Fruit fly (Drosophila melanogaster) whole organism, wandering third instar larva: ENCODE results near the gene CG13024.

Experiments used
- Abd-B ChIP-seq: fragments of >200 bp; optimal IDR thresholded peaks from 2 replicates; lab custom pipeline; 2017; ENCODE audit warnings: missing biosample characterization, missing genetic modification characterization
- CG32264 ChIP-seq: fragments of 200-800 bp; sonication (Bioruptor generic); optimal IDR thresholded peaks from 2 replicates; lab custom pipeline; 2016; ENCODE audit warnings: missing biosample characterization, missing genetic modification characterization
- CrebA ChIP-seq: fragments of 200-800 bp; sonication (Bioruptor generic); optimal IDR thresholded peaks from 2 replicates; lab custom pipeline; 2016; ENCODE audit warnings: missing biosample characterization, mild to moderate bottlenecking, missing genetic modification characterization, borderline replicate concordance
- Dfd ChIP-seq: fragments of >200 bp; optimal IDR thresholded peaks from 2 replicates; lab custom pipeline; 2017; ENCODE audit warnings: missing biosample characterization, missing genetic modification characterization
- Dif ChIP-seq: fragments of 200-275, 200-300 bp; sonication (Bioruptor generic); optimal IDR thresholded peaks from 2 replicates; lab custom pipeline; 2018; ENCODE audit warnings: missing biosample characterization, missing genetic modification characterization; ENCODE audit not compliant: partially characterized antibody
- GATAd ChIP-seq: sonication (Bioruptor generic); optimal IDR thresholded peaks from 2 replicates; lab custom pipeline; 2016; ENCODE audit warnings: missing biosample characterization, missing genetic modification characterization
- Hnf4 ChIP-seq: fragments of 200-800 bp; sonication (Bioruptor generic); optimal IDR thresholded peaks from 2 replicates; lab custom pipeline; 2016; ENCODE audit warnings: missing biosample characterization, mild to moderate bottlenecking, missing genetic modification characterization
- Hr78 ChIP-seq: fragments of >200 bp; optimal IDR thresholded peaks from 2 replicates; lab custom pipeline; 2017; ENCODE audit warnings: missing biosample characterization, missing genetic modification characterization
- Hr83 ChIP-seq: fragments of 200-300 bp; sonication (Bioruptor generic); optimal IDR thresholded peaks from 2 replicates; lab custom pipeline; 2016; ENCODE audit warnings: missing biosample characterization, mild to moderate bottlenecking, missing genetic modification characterization, moderate library complexity; ENCODE audit not compliant: poor library complexity, severe bottlenecking
- Jra ChIP-seq: sonication (Bioruptor generic); optimal IDR thresholded peaks from 2 replicates; lab custom pipeline; 2016; ENCODE audit warnings: missing biosample characterization, missing genetic modification characterization
- Myc ChIP-seq: fragments of >200 bp; optimal IDR thresholded peaks from 2 replicates; lab custom pipeline; 2017
- N ChIP-seq: fragments of >200 bp; optimal IDR thresholded peaks from 2 replicates; lab custom pipeline; 2018; ENCODE audit warnings: missing biosample characterization, missing external identifiers, missing genetic modification characterization
- OdsH ChIP-seq: fragments of 200-800 bp; sonication (Bioruptor generic); optimal IDR thresholded peaks from 2 replicates; lab custom pipeline; 2016; ENCODE audit warnings: missing biosample characterization, mild to moderate bottlenecking, missing genetic modification characterization
- Rel ChIP-seq, 2 experiments: fragments of 200-800 bp; sonication (Bioruptor generic) in 1 of 2; optimal IDR thresholded peaks; 2 replicates in 1 of 2; 3 replicates in 1 of 2; lab custom pipeline; 2016 to 2019; ENCODE audit warnings: mild to moderate bottlenecking in 2 of 2, missing biosample characterization in 2 of 2, missing genetic modification characterization in 2 of 2, moderate library complexity in 1 of 2
- Sp1 ChIP-seq: fragments of 200-800 bp; sonication (Bioruptor generic); optimal IDR thresholded peaks from 3 replicates; lab custom pipeline; 2019; ENCODE audit warnings: missing biosample characterization, mild to moderate bottlenecking, missing genetic modification characterization, moderate library complexity
- Vsx2 ChIP-seq: fragments of 200-300, 225-300 bp; sonication (Bioruptor generic); optimal IDR thresholded peaks from 2 replicates; lab custom pipeline; 2018; ENCODE audit warnings: missing biosample characterization, missing genetic modification characterization; ENCODE audit not compliant: partially characterized antibody
- br ChIP-seq: fragments of 200-800 bp; sonication (Bioruptor generic); optimal IDR thresholded peaks from 2 replicates; lab custom pipeline; 2016; ENCODE audit warnings: missing biosample characterization, missing genetic modification characterization
- dl ChIP-seq, 2 experiments: fragments of 175-275, 200-275 bp in 1 of 2; fragments of 200-275 bp in 1 of 2; sonication (Bioruptor generic); optimal IDR thresholded peaks; lab custom pipeline; 2018; ENCODE audit warnings: mild to moderate bottlenecking in 2 of 2, missing biosample characterization in 2 of 2, missing genetic modification characterization in 2 of 2, moderate library complexity in 2 of 2; ENCODE audit not compliant: partially characterized antibody in 2 of 2, insufficient read depth in 1 of 2
- dmrt93B ChIP-seq: fragments of 200-800 bp; sonication (Bioruptor generic); optimal IDR thresholded peaks from 2 replicates; lab custom pipeline; 2018; ENCODE audit warnings: missing biosample characterization, mild to moderate bottlenecking, missing genetic modification characterization
- dsf ChIP-seq: sonication (Bioruptor generic); optimal IDR thresholded peaks from 2 replicates; lab custom pipeline; 2016; ENCODE audit warnings: missing biosample characterization, missing genetic modification characterization, borderline replicate concordance
- ey ChIP-seq: fragments of 200-800 bp; sonication (Bioruptor generic); optimal IDR thresholded peaks from 2 replicates; lab custom pipeline; 2016; ENCODE audit warnings: missing biosample characterization, missing genetic modification characterization
- foxo ChIP-seq, 2 experiments: fragments of 200-800 bp; sonication (Bioruptor generic); optimal IDR thresholded peaks; 2 replicates in 1 of 2; 3 replicates in 1 of 2; lab custom pipeline; 2016 to 2017; ENCODE audit warnings: missing biosample characterization in 2 of 2, missing genetic modification characterization in 2 of 2
- fru ChIP-seq: fragments of 200-800 bp; sonication (Bioruptor generic); optimal IDR thresholded peaks from 3 replicates; lab custom pipeline; 2016; ENCODE audit warnings: missing biosample characterization, mild to moderate bottlenecking, missing genetic modification characterization
- h ChIP-seq: fragments of 200-800 bp; sonication (Bioruptor generic); optimal IDR thresholded peaks from 3 replicates; lab custom pipeline; 2016; ENCODE audit warnings: missing biosample characterization, mild to moderate bottlenecking, missing genetic modification characterization
- jim ChIP-seq: fragments of 175-275, 200-325 bp; sonication (Bioruptor generic); optimal IDR thresholded peaks from 2 replicates; lab custom pipeline; 2016; ENCODE audit warnings: missing biosample characterization, mild to moderate bottlenecking, missing genetic modification characterization
- lola ChIP-seq: fragments of >200 bp; optimal IDR thresholded peaks from 2 replicates; lab custom pipeline; 2017; ENCODE audit warnings: missing biosample characterization, missing genetic modification characterization
- pan ChIP-seq: fragments of >200 bp; optimal IDR thresholded peaks from 2 replicates; lab custom pipeline; 2017
- psq ChIP-seq: fragments of 200-800 bp; sonication (Bioruptor generic); optimal IDR thresholded peaks from 3 replicates; lab custom pipeline; 2017; ENCODE audit warnings: missing biosample characterization, mild to moderate bottlenecking, missing genetic modification characterization, moderate library complexity
- rgr ChIP-seq: fragments of 200-800 bp; sonication (Bioruptor generic); optimal IDR thresholded peaks from 3 replicates; lab custom pipeline; 2016; ENCODE audit warnings: missing biosample characterization, mild to moderate bottlenecking, missing genetic modification characterization
- sv ChIP-seq: fragments of 200-800 bp; sonication (Bioruptor generic); optimal IDR thresholded peaks from 3 replicates; lab custom pipeline; 2016; ENCODE audit warnings: missing biosample characterization, missing genetic modification characterization
- tai ChIP-seq: sonication (Bioruptor generic); optimal IDR thresholded peaks from 2 replicates; lab custom pipeline; 2016; ENCODE audit warnings: missing biosample characterization, missing genetic modification characterization
- usp ChIP-seq: fragments of >200 bp; optimal IDR thresholded peaks from 2 replicates; lab custom pipeline; 2017; ENCODE audit warnings: missing biosample characterization, missing genetic modification characterization
- woc ChIP-seq: sonication (Bioruptor generic); optimal IDR thresholded peaks from 2 replicates; lab custom pipeline; 2016; ENCODE audit warnings: missing biosample characterization, mild to moderate bottlenecking, missing genetic modification characterization

Gene CG13024

dm6 chr3L:16800026-16800425, 28.8 kb downstream of the CG13024 start:
- peak; percentile 70 for TF ChIP-seq rgr (GFP tag; lab: Kevin White, UChicago)
- TF ChIP-seq pan (lab: Kevin White, UChicago), result no peak
- no peak for TF ChIP-seq N (GFP tag; lab: Kevin White, UChicago)
- peak in 1 of 2 experiments; percentile 4 for TF ChIP-seq foxo (GFP tag; optimal IDR thresholded peaks at IDR 0.05; lab: Kevin White, UChicago)
- TF ChIP-seq OdsH (GFP tag; lab: Kevin White, UChicago), result peak; percentile 2
- peak; percentile 78 for TF ChIP-seq Dif (GFP tag; lab: Kevin White, UChicago)
- TF ChIP-seq Rel (GFP tag; optimal IDR thresholded peaks at IDR 0.05; lab: Kevin White, UChicago), result no peak
- peak; percentile 56 for TF ChIP-seq Rel (tag; optimal IDR thresholded peaks at IDR 0.05; lab: Kevin White, UChicago)
- peak; percentile 55 to 63 for TF ChIP-seq dl (GFP tag; optimal IDR thresholded peaks at IDR 0.05; lab: Kevin White, UChicago; ENCODE audit: insufficient read depth in 1 of 2, partially characterized antibody in 2 of 2)
- TF ChIP-seq fru (GFP tag; lab: Kevin White, UChicago), result peak; percentile 31
- TF ChIP-seq lola (GFP tag; lab: Kevin White, UChicago), result no peak
- peak; percentile 45 for TF ChIP-seq br (GFP tag; lab: Kevin White, UChicago)
- no peak for TF ChIP-seq dmrt93B (GFP tag; lab: Kevin White, UChicago)
- no peak for TF ChIP-seq CrebA (GFP tag; lab: Kevin White, UChicago)
- TF ChIP-seq dsf (GFP tag; lab: Kevin White, UChicago), result no peak
- TF ChIP-seq Sp1 (GFP tag; lab: Kevin White, UChicago), result peak; percentile 50
- TF ChIP-seq Vsx2 (GFP tag; lab: Kevin White, UChicago), result peak; percentile 54
- TF ChIP-seq Hr83 (GFP tag; lab: Kevin White, UChicago), result peak; percentile 80
- TF ChIP-seq Hnf4 (GFP tag; lab: Kevin White, UChicago), result peak; percentile 66
- no peak for TF ChIP-seq Hr78 (GFP tag; lab: Kevin White, UChicago)
- peak; percentile 68 for TF ChIP-seq h (GFP tag; lab: Kevin White, UChicago)

- TF ChIP-seq usp (no peak), CG32264 (peak; percentile 50), br (GFP tag; lab: Kevin White, UChicago) (peak; percentile 88), Vsx2 (GFP tag; lab: Kevin White, UChicago) (no peak), GATAd (GFP tag; lab: Kevin White, UChicago) (no peak), h (GFP tag; lab: Kevin White, UChicago) (peak; percentile 79), Myc (lab: Kevin White, UChicago) (no peak), tai (GFP tag; lab: Kevin White, UChicago) (no peak), lola (GFP tag; lab: Kevin White, UChicago) (no peak), Abd-B (GFP tag; lab: Kevin White, UChicago) (no peak), fru (GFP tag; lab: Kevin White, UChicago) (peak; percentile 83), Dfd (GFP tag; lab: Kevin White, UChicago) (no peak), psq (GFP tag; lab: Kevin White, UChicago) (peak; percentile 81), Sp1 (GFP tag; lab: Kevin White, UChicago) (peak; percentile 77), dl (GFP tag; optimal IDR thresholded peaks at IDR 0.05; lab: Kevin White, UChicago; ENCODE audit: insufficient read depth in 1 of 2, partially characterized antibody in 2 of 2) (no peak), dsf (GFP tag; lab: Kevin White, UChicago) (peak; percentile 5), ey (GFP tag; lab: Kevin White, UChicago) (peak; percentile 86), Dif (GFP tag; lab: Kevin White, UChicago) (peak; percentile 36), Rel (GFP tag; optimal IDR thresholded peaks at IDR 0.05; lab: Kevin White, UChicago) (peak; percentile 36), Rel (tag; optimal IDR thresholded peaks at IDR 0.05; lab: Kevin White, UChicago) (peak; percentile 18), jim (GFP tag; lab: Kevin White, UChicago) (no peak), Hr78 (GFP tag; lab: Kevin White, UChicago) (no peak), pan (lab: Kevin White, UChicago) (no peak), sv (GFP tag; lab: Kevin White, UChicago) (no peak), OdsH (GFP tag; lab: Kevin White, UChicago) (peak; percentile 87), Jra (GFP tag; lab: Kevin White, UChicago) (peak; percentile 67), foxo (GFP tag; optimal IDR thresholded peaks at IDR 0.05; lab: Kevin White, UChicago) (peak in 1 of 2 experiments; percentile 59), woc (GFP tag; lab: Kevin White, UChicago) (peak; percentile 62), rgr (GFP tag; lab: Kevin White, UChicago) (peak; percentile 88), Hr83 (GFP tag; lab: Kevin White, UChicago) (peak; percentile 41), Hnf4 (GFP tag; lab: Kevin White, UChicago) (no peak)
Observed at dm6 chr3L:16796603-16797002, 32.3 kb downstream of the CG13024 start.
